Worm (Caenorhabditis elegans): ENCODE measurements around the gene K07E3.9.

- no peak for TF ChIP-seq ztf-29 (GFP tag; IDR thresholded peaks at IDR 0.05)
- TF ChIP-seq klf-2 (GFP tag; conservative IDR thresholded peaks at IDR 0.05), result no peak
- TF ChIP-seq flt-1 (GFP tag; IDR thresholded peaks at IDR 0.05), result 0 out of 2 replicates have a peak, but pooled peaks have one; percentile 50
- TF ChIP-seq ref-1 (GFP tag; conservative IDR thresholded peaks at IDR 0.05), result no peak; the same call in 1 of the 2 replicates
- no peak for TF ChIP-seq tab-1 (GFP tag; IDR thresholded peaks at IDR 0.05)
- no peak for TF ChIP-seq med-1 (GFP tag; optimal IDR thresholded peaks at IDR 0.05; ENCODE audit: insufficient read depth)
Measured at ce11 chrX:8151409-8151808, 43.4 kb downstream of the K07E3.9 start.
